Worm (Caenorhabditis elegans) whole organism, late embryonic: Measurements from ENCODE around the gene efhc-1.

Experiments used
- ceh-24 ChIP-seq: sonication (generic microtip); optimal IDR thresholded peaks from 2 replicates; lab custom pipeline; 2016; ENCODE audit warnings: mild to moderate bottlenecking, missing genetic modification characterization, missing compliant biosample characterization
- ceh-45 ChIP-seq: fragments of 200-800 bp; sonication (Bioruptor generic); IDR thresholded peaks from 2 replicates; pipeline ENCODE4 v1.3.6; 2022; ENCODE audit warnings: missing genetic modification reagents, missing genetic modification characterization, missing compliant biosample characterization
- dmd-4 ChIP-seq: sonication (generic microtip); optimal IDR thresholded peaks from 2 replicates; lab custom pipeline; 2016; ENCODE audit warnings: borderline replicate concordance, missing genetic modification characterization, missing compliant biosample characterization
- elt-2 ChIP-seq: sonication (generic microtip); optimal IDR thresholded peaks from 2 replicates; lab custom pipeline; 2016; ENCODE audit warnings: missing genetic modification reagents, missing genetic modification characterization, missing compliant biosample characterization
- fkh-10 ChIP-seq: fragments of 150-350 bp; optimal IDR thresholded peaks from 2 replicates; lab custom pipeline; 2014; ENCODE audit warnings: missing biosample characterization, missing genetic modification reagents, missing genetic modification characterization
- gmeb-2 ChIP-seq: sonication (generic microtip); optimal IDR thresholded peaks from 2 replicates; lab custom pipeline; 2016; ENCODE audit warnings: missing genetic modification characterization, inconsistent platforms, missing compliant biosample characterization
- hlh-30 ChIP-seq: sonication (generic microtip); optimal IDR thresholded peaks from 2 replicates; lab custom pipeline; 2017; ENCODE audit warnings: antibody characterized with exemption, missing genetic modification characterization, missing compliant biosample characterization; ENCODE audit not compliant: insufficient read depth
- lim-6 ChIP-seq: sonication (generic microtip); optimal IDR thresholded peaks from 2 replicates; lab custom pipeline; 2016; ENCODE audit warnings: missing genetic modification characterization, missing compliant biosample characterization
- pha-2 ChIP-seq: sonication (generic microtip); optimal IDR thresholded peaks from 2 replicates; lab custom pipeline; 2017; ENCODE audit warnings: mild to moderate bottlenecking, missing genetic modification characterization, missing compliant biosample characterization
- pha-4 ChIP-seq: fragments of 150-350 bp; optimal IDR thresholded peaks from 2 replicates; lab custom pipeline; 2018; ENCODE audit warnings: missing biosample characterization, missing genetic modification reagents, missing genetic modification characterization
- sox-2 ChIP-seq: fragments of 200-800 bp; sonication (Bioruptor generic); IDR thresholded peaks from 2 replicates; pipeline ENCODE4 v1.3.6; 2022; ENCODE audit warnings: missing genetic modification reagents, missing genetic modification characterization, missing compliant biosample characterization

- TF ChIP-seq pha-2 (tag; lab: Kevin White, UChicago) (no peak), ceh-45 (GFP tag; lab: Robert Waterston, UW) (no peak), fkh-10 (GFP tag; lab: Kevin White, UChicago) (no peak), gmeb-2 (tag; lab: Kevin White, UChicago) (no peak), dmd-4 (tag; lab: Kevin White, UChicago) (no peak), pha-4 (no peak), lim-6 (tag; lab: Kevin White, UChicago) (no peak), ceh-24 (tag; lab: Kevin White, UChicago) (no peak), elt-2 (tag; lab: Kevin White, UChicago) (no peak), hlh-30 (tag; lab: Kevin White, UChicago) (no peak), sox-2 (GFP tag; lab: Robert Waterston, UW) (no peak)
Measured at ce11 chrX:10406850-10407249, 48.7 kb downstream of the efhc-1 start, which contains the start of gene ZC504.1.
